Fruit fly (Drosophila melanogaster) whole organism, embryonic: ENCODE results near the gene Edg91.

Experiments used
- Atf-2 ChIP-seq: fragments of 200-800 bp; sonication (Bioruptor generic); optimal IDR thresholded peaks from 2 replicates; lab custom pipeline; 2016; ENCODE audit warnings: missing biosample characterization, missing genetic modification characterization
- Atf3 ChIP-seq: fragments of 200-800 bp; sonication (Bioruptor generic); optimal IDR thresholded peaks from 3 replicates; lab custom pipeline; 2016; ENCODE audit warnings: missing biosample characterization, missing genetic modification characterization
- Blimp-1 ChIP-seq: fragments of 200-800 bp; sonication (Bioruptor generic); optimal IDR thresholded peaks from 3 replicates; lab custom pipeline; 2018; ENCODE audit warnings: missing biosample characterization, missing genetic modification characterization, mild to moderate bottlenecking, moderate library complexity, missing genetic modification reagents
- CG10147 ChIP-seq: fragments of 200-800 bp; sonication (Bioruptor generic); optimal IDR thresholded peaks from 2 replicates; lab custom pipeline; 2019; ENCODE audit warnings: missing biosample characterization, mild to moderate bottlenecking, missing genetic modification characterization, moderate library complexity
- CG10979 ChIP-seq: fragments of 200-800 bp; sonication (Bioruptor generic); optimal IDR thresholded peaks from 2 replicates; lab custom pipeline; 2018; ENCODE audit warnings: missing biosample characterization, mild to moderate bottlenecking, missing genetic modification characterization, moderate library complexity
- CG11695 ChIP-seq: fragments of 200-800 bp; sonication (Bioruptor generic); IDR thresholded peaks from 3 replicates; pipeline ENCODE4 v1.3.6; 2022; ENCODE audit warnings: missing biosample characterization, missing genetic modification characterization
- CG13424 ChIP-seq: fragments of 200-800 bp; sonication (Bioruptor generic); optimal IDR thresholded peaks from 2 replicates; lab custom pipeline; 2019; ENCODE audit warnings: missing biosample characterization, mild to moderate bottlenecking, missing genetic modification characterization, moderate library complexity
- CG14441 ChIP-seq: fragments of 200-800 bp; sonication (Bioruptor generic); IDR thresholded peaks from 2 replicates; pipeline ENCODE4 v1.3.6; 2022; ENCODE audit warnings: missing biosample characterization, missing genetic modification characterization
- CG2120 ChIP-seq: fragments of 200-800 bp; sonication (Bioruptor generic); optimal IDR thresholded peaks from 3 replicates; lab custom pipeline; 2016; ENCODE audit warnings: missing biosample characterization, missing genetic modification characterization
- CG2875 ChIP-seq: fragments of 200-800 bp; sonication (Bioruptor generic); optimal IDR thresholded peaks from 2 replicates; lab custom pipeline; 2017; ENCODE audit warnings: missing biosample characterization, mild to moderate bottlenecking, missing genetic modification characterization, missing genetic modification reagents
- CG33557 ChIP-seq: fragments of 200-800 bp; sonication (Bioruptor generic); optimal IDR thresholded peaks from 2 replicates; lab custom pipeline; 2019; ENCODE audit warnings: missing biosample characterization, mild to moderate bottlenecking, missing genetic modification characterization, moderate library complexity
- CG3847 ChIP-seq: fragments of 200-800 bp; sonication (Bioruptor generic); IDR thresholded peaks from 2 replicates; pipeline ENCODE4 v1.3.6; 2022; ENCODE audit warnings: missing biosample characterization, missing genetic modification characterization
- CG5180 ChIP-seq: fragments of 200-800 bp; sonication (Bioruptor generic); optimal IDR thresholded peaks from 3 replicates; lab custom pipeline; 2017; ENCODE audit warnings: missing biosample characterization, missing genetic modification characterization, mild to moderate bottlenecking, moderate library complexity, missing genetic modification reagents
- CG6791 ChIP-seq: fragments of 200-800 bp; sonication (Bioruptor generic); IDR thresholded peaks from 3 replicates; pipeline ENCODE4 v1.3.6; 2022; ENCODE audit warnings: missing biosample characterization, missing genetic modification characterization; ENCODE audit not compliant: partially characterized antibody
- CG7271 ChIP-seq: fragments of 200-800 bp; sonication (Bioruptor generic); optimal IDR thresholded peaks from 2 replicates; lab custom pipeline; 2018; ENCODE audit warnings: missing biosample characterization, mild to moderate bottlenecking, missing genetic modification characterization, moderate library complexity
- CG7556 ChIP-seq: fragments of 200-800 bp; sonication (Bioruptor generic); optimal IDR thresholded peaks from 2 replicates; lab custom pipeline; 2017; ENCODE audit warnings: missing biosample characterization, mild to moderate bottlenecking, missing genetic modification characterization
- CG7928 ChIP-seq: fragments of 200-800 bp; sonication (Bioruptor generic); optimal IDR thresholded peaks from 2 replicates; lab custom pipeline; 2017; ENCODE audit warnings: missing biosample characterization, mild to moderate bottlenecking, missing genetic modification characterization
- CG7963 ChIP-seq: fragments of 200-800 bp; sonication (Bioruptor generic); IDR thresholded peaks from 3 replicates; pipeline ENCODE4 v1.3.6; 2022; ENCODE audit warnings: missing biosample characterization, missing genetic modification characterization; ENCODE audit not compliant: partially characterized antibody
- CG8290 ChIP-seq, 3 experiments: fragments of 200-800 bp; sonication (Bioruptor generic); optimal IDR thresholded peaks; 2 replicates each; lab custom pipeline; 2016 to 2019; ENCODE audit warnings: missing biosample characterization in 3 of 3, missing genetic modification characterization in 3 of 3, mild to moderate bottlenecking in 2 of 3, moderate library complexity in 1 of 3
- CG9437 ChIP-seq: fragments of 200-800 bp; sonication (Bioruptor generic); optimal IDR thresholded peaks from 2 replicates; lab custom pipeline; 2018; ENCODE audit warnings: missing biosample characterization, mild to moderate bottlenecking, missing genetic modification characterization
- CG9727 ChIP-seq: fragments of 200-800 bp; sonication (Bioruptor generic); optimal IDR thresholded peaks from 3 replicates; lab custom pipeline; 2017; ENCODE audit warnings: missing biosample characterization, mild to moderate bottlenecking, missing genetic modification characterization
- Dll ChIP-seq: fragments of 200-800 bp; sonication (Bioruptor generic); IDR thresholded peaks from 4 replicates; pipeline ENCODE4 v1.3.6; 2022; ENCODE audit warnings: missing biosample characterization, missing genetic modification characterization; ENCODE audit not compliant: partially characterized antibody
- H2.0 ChIP-seq: fragments of 200-800 bp; sonication (Bioruptor generic); IDR thresholded peaks from 2 replicates; pipeline ENCODE4 v1.3.6; 2022; ENCODE audit warnings: missing biosample characterization, missing genetic modification characterization
- Nf-YC ChIP-seq: fragments of 200-800 bp; optimal IDR thresholded peaks from 3 replicates; lab custom pipeline; 2019; ENCODE audit warnings: missing biosample characterization, mild to moderate bottlenecking, missing genetic modification characterization, moderate library complexity
- NfI ChIP-seq: fragments of 200-800 bp; sonication (Bioruptor generic); optimal IDR thresholded peaks from 3 replicates; lab custom pipeline; 2018; ENCODE audit warnings: missing biosample characterization, mild to moderate bottlenecking, missing genetic modification characterization, moderate library complexity
- Oaz ChIP-seq: fragments of 200-800 bp; sonication (Bioruptor generic); IDR thresholded peaks from 2 replicates; pipeline ENCODE4 v1.3.6; 2022; ENCODE audit warnings: missing biosample characterization, missing genetic modification characterization
- Optix ChIP-seq: fragments of 200-800 bp; sonication (Bioruptor generic); IDR thresholded peaks from 3 replicates; pipeline ENCODE4 v1.3.6; 2022; ENCODE audit warnings: missing biosample characterization, missing genetic modification characterization
- PHDP ChIP-seq: fragments of 200-800 bp; sonication (Bioruptor generic); optimal IDR thresholded peaks from 3 replicates; lab custom pipeline; 2018; ENCODE audit warnings: missing biosample characterization, mild to moderate bottlenecking, missing genetic modification characterization, moderate library complexity
- Xbp1 ChIP-seq: fragments of 200-800 bp; sonication (Bioruptor generic); optimal IDR thresholded peaks from 3 replicates; lab custom pipeline; 2016; ENCODE audit warnings: missing biosample characterization, mild to moderate bottlenecking, missing genetic modification characterization
- cg ChIP-seq: fragments of 200-800 bp; sonication (Bioruptor generic); optimal IDR thresholded peaks from 3 replicates; lab custom pipeline; 2019; ENCODE audit warnings: missing biosample characterization, mild to moderate bottlenecking, missing genetic modification characterization, moderate library complexity
- en ChIP-seq: fragments of 200-800 bp; sonication (Bioruptor generic); optimal IDR thresholded peaks from 2 replicates; lab custom pipeline; 2016; ENCODE audit warnings: missing biosample characterization, missing genetic modification characterization
- hkb ChIP-seq, 2 experiments: fragments of 200-800 bp in 1 of 2; fragments of >200 bp in 1 of 2; sonication (Bioruptor generic) in 1 of 2; IDR thresholded peaks in 1 of 2; optimal IDR thresholded peaks in 1 of 2; 2 replicates each; pipeline versions ENCODE4 v1.3.6 to Lab custom; 2017 to 2022; ENCODE audit warnings: missing biosample characterization in 1 of 2, missing genetic modification characterization in 1 of 2
- ind ChIP-seq: fragments of 200-800 bp; sonication (Bioruptor generic); optimal IDR thresholded peaks from 3 replicates; lab custom pipeline; 2016; ENCODE audit warnings: missing biosample characterization, missing genetic modification characterization
- inv ChIP-seq: fragments of 200-800 bp; sonication (Bioruptor generic); IDR thresholded peaks from 2 replicates; pipeline ENCODE4 v1.3.6; 2022; ENCODE audit warnings: missing biosample characterization, missing genetic modification characterization; ENCODE audit not compliant: partially characterized antibody
- jigr1 ChIP-seq: fragments of 200-800 bp; sonication (Bioruptor generic); IDR thresholded peaks from 3 replicates; pipeline ENCODE4 v1.3.6; 2022; ENCODE audit warnings: missing biosample characterization, missing genetic modification characterization
- kah ChIP-seq: fragments of 200-800 bp; sonication (Bioruptor generic); optimal IDR thresholded peaks from 2 replicates; lab custom pipeline; 2018; ENCODE audit warnings: missing biosample characterization, mild to moderate bottlenecking, missing genetic modification characterization
- lab ChIP-seq: fragments of 200-800 bp; sonication (Bioruptor generic); optimal IDR thresholded peaks from 3 replicates; lab custom pipeline; 2017; ENCODE audit warnings: missing biosample characterization, missing genetic modification characterization, mild to moderate bottlenecking, moderate library complexity, missing genetic modification reagents
- lola ChIP-seq, 3 experiments: fragments of >200 bp in 2 of 3; fragments of 200-800 bp in 1 of 3; sonication (Bioruptor generic) in 1 of 3; optimal IDR thresholded peaks; 2 replicates each; lab custom pipeline; 2017 to 2019; ENCODE audit warnings: missing biosample characterization in 3 of 3, missing genetic modification characterization in 3 of 3, mild to moderate bottlenecking in 1 of 3, moderate library complexity in 1 of 3
- pan ChIP-seq, 4 experiments: fragments of >200 bp in 3 of 4; fragments of 200-800 bp in 1 of 4; sonication (Bioruptor generic) in 1 of 4; optimal IDR thresholded peaks in 3 of 4; IDR thresholded peaks in 1 of 4; 2 replicates each; pipeline versions ENCODE4 v1.3.6 to Lab custom; 2017 to 2022; ENCODE audit warnings: missing biosample characterization in 2 of 4, missing genetic modification characterization in 2 of 4, mixed read lengths in 1 of 4
- psq ChIP-seq: fragments of 200-800 bp; sonication (Bioruptor generic); optimal IDR thresholded peaks from 2 replicates; lab custom pipeline; 2017; ENCODE audit warnings: missing biosample characterization, missing genetic modification characterization
- sd ChIP-seq: fragments of 200-800 bp; sonication (Bioruptor generic); optimal IDR thresholded peaks from 3 replicates; lab custom pipeline; 2018; ENCODE audit warnings: missing biosample characterization, mild to moderate bottlenecking, missing genetic modification characterization, moderate library complexity
- seq ChIP-seq: fragments of 200-800 bp; sonication (Bioruptor generic); IDR thresholded peaks from 2 replicates; pipeline ENCODE4 v1.3.6; 2022; ENCODE audit warnings: missing biosample characterization, missing genetic modification characterization
- shn ChIP-seq: fragments of 200-800 bp; sonication (Bioruptor generic); optimal IDR thresholded peaks from 3 replicates; lab custom pipeline; 2016; ENCODE audit warnings: missing biosample characterization, missing genetic modification characterization
- tin ChIP-seq: fragments of 200-800 bp; sonication (Bioruptor generic); optimal IDR thresholded peaks from 3 replicates; lab custom pipeline; 2016; ENCODE audit warnings: missing biosample characterization, missing genetic modification characterization
- toy ChIP-seq: fragments of 200-800 bp; sonication (Bioruptor generic); IDR thresholded peaks from 2 replicates; pipeline ENCODE4 v1.3.6; 2022; ENCODE audit warnings: missing biosample characterization, missing genetic modification characterization
- wdn ChIP-seq: fragments of 200-800 bp; sonication (Bioruptor generic); IDR thresholded peaks from 2 replicates; pipeline ENCODE4 v1.3.6; 2022; ENCODE audit warnings: missing biosample characterization, missing genetic modification characterization

Edg91 gene

dm6 chr3R:17617121-17617975 lies 6.0 kb upstream of the Edg91 start (continued):
- TF ChIP-seq ind (GFP tag; lab: Kevin White, UChicago), result peak; percentile 22
- no peak for TF ChIP-seq Atf-2 (GFP tag; lab: Kevin White, UChicago)
- no peak for TF ChIP-seq CG7928 (GFP tag; lab: Kevin White, UChicago)
- TF ChIP-seq CG10979 (tag; lab: Kevin White, UChicago), result peak; percentile 65
- TF ChIP-seq Nf-YC, result no peak
- no peak for TF ChIP-seq jigr1 (GFP tag; lab: Robert Waterston, UW)
- peak; percentile 5 for TF ChIP-seq tin
- peak; percentile 74 for TF ChIP-seq CG6791
- TF ChIP-seq lab (GFP tag; lab: Kevin White, UChicago), result peak; percentile 23
- TF ChIP-seq toy (GFP tag; lab: Robert Waterston, UW), result no peak
- no peak for TF ChIP-seq pan (optimal IDR thresholded peaks at IDR 0.05; lab: Kevin White, UChicago)
- peak in 1 of 2 experiments; percentile 11 for TF ChIP-seq pan (GFP tag; optimal IDR thresholded peaks at IDR 0.05 in 1 of 2, IDR thresholded peaks at IDR 0.05 in 1 of 2)
- no peak for TF ChIP-seq shn
- TF ChIP-seq en (GFP tag; lab: Kevin White, UChicago), result no peak
- no peak for TF ChIP-seq inv (GFP tag; lab: Robert Waterston, UW)
- no peak for TF ChIP-seq sd (tag; lab: Kevin White, UChicago)
- peak; percentile 48 for TF ChIP-seq CG7963 (GFP tag; lab: Robert Waterston, UW)
- TF ChIP-seq kah, result no peak
- no peak for TF ChIP-seq hkb (optimal IDR thresholded peaks at IDR 0.05; lab: Kevin White, UChicago)
- no peak for TF ChIP-seq hkb (GFP tag; IDR thresholded peaks at IDR 0.05; lab: Robert Waterston, UW)
- TF ChIP-seq CG10147, result no peak
- no peak for TF ChIP-seq CG33557 (GFP tag; lab: Kevin White, UChicago)
- peak; percentile 29 for TF ChIP-seq CG7556 (GFP tag; lab: Kevin White, UChicago)
- TF ChIP-seq NfI, result peak; percentile 13
- TF ChIP-seq CG11695 (GFP tag; lab: Robert Waterston, UW), result peak; percentile 11; the same call in 1 of the 3 replicates
- TF ChIP-seq seq (GFP tag; lab: Robert Waterston, UW), result peak; percentile 11; the same call in 1 of the 2 replicates
- TF ChIP-seq wdn, result peak; percentile 8; the same call in 1 of the 2 replicates
- TF ChIP-seq CG3847 (GFP tag; lab: Robert Waterston, UW), result no peak
- TF ChIP-seq CG9727 (GFP tag; lab: Kevin White, UChicago), result no peak
- TF ChIP-seq CG13424 (tag; lab: Kevin White, UChicago), result no peak
- peak; percentile 48 for TF ChIP-seq Xbp1 (GFP tag; lab: Kevin White, UChicago)
- no peak for TF ChIP-seq Oaz
- no peak for TF ChIP-seq psq (GFP tag; lab: Kevin White, UChicago)
- no peak for TF ChIP-seq cg (GFP tag; lab: Kevin White, UChicago)
- TF ChIP-seq H2.0 (GFP tag; lab: Robert Waterston, UW), result no peak
- no peak; the same call in 2 of the 4 replicates for TF ChIP-seq Dll (GFP tag; lab: Robert Waterston, UW)
- TF ChIP-seq Optix (GFP tag; lab: Robert Waterston, UW), result no peak
- no peak for TF ChIP-seq Atf3 (GFP tag; lab: Kevin White, UChicago)
- TF ChIP-seq CG2875 (GFP tag; lab: Kevin White, UChicago), result no peak
- no peak for TF ChIP-seq CG14441 (GFP tag; lab: Robert Waterston, UW)
- TF ChIP-seq lola (GFP tag; optimal IDR thresholded peaks at IDR 0.05; lab: Kevin White, UChicago), result no peak
- TF ChIP-seq CG5180 (GFP tag; lab: Kevin White, UChicago), result no peak
- peak; percentile 35 for TF ChIP-seq CG8290 (GFP tag; optimal IDR thresholded peaks at IDR 0.05; lab: Kevin White, UChicago)
- peak in 1 of 2 experiments; percentile 52 for TF ChIP-seq CG8290 (tag; optimal IDR thresholded peaks at IDR 0.05; lab: Kevin White, UChicago)
- no peak for TF ChIP-seq CG9437 (GFP tag; lab: Kevin White, UChicago)
- TF ChIP-seq PHDP (tag; lab: Kevin White, UChicago), result peak; percentile 30
- no peak for TF ChIP-seq CG7271
- TF ChIP-seq Blimp-1, result no peak
- no peak for TF ChIP-seq CG2120 (GFP tag; lab: Kevin White, UChicago)
